Worm (Caenorhabditis elegans): ENCODE measurements around the gene F41C3.2.

ce11 chrII:4769096-4769495 is 19.3 kb downstream of the F41C3.2 start:
- TF ChIP-seq aly-1 (tag; optimal IDR thresholded peaks at IDR 0.05) (no peak), tbx-37 (GFP tag; conservative IDR thresholded peaks at IDR 0.05) (no peak), ceh-13 (GFP tag; optimal IDR thresholded peaks at IDR 0.05) (no peak), hmg-4 (GFP tag; optimal IDR thresholded peaks at IDR 0.05) (no peak), ama-1 (optimal IDR thresholded peaks at IDR 0.05) (no peak), hnd-1 (tag; optimal IDR thresholded peaks at IDR 0.05) (no peak)
